Worm (Caenorhabditis elegans) whole organism, young adult: Measurements from ENCODE around the gene dhhc-8.

ENCODE experiments used
- ama-1 ChIP-seq, 3 experiments: fragments of 150-350 bp in 1 of 3; sonication (generic microtip) in 2 of 3; optimal IDR thresholded peaks; 2 replicates each; lab custom pipeline; 2014 to 2018; ENCODE audit warnings: missing biosample characterization in 2 of 3, missing genetic modification characterization in 2 of 3, missing genetic modification reagents in 2 of 3
- athp-1 ChIP-seq: sonication (generic microtip); optimal IDR thresholded peaks from 2 replicates; lab custom pipeline; 2017; ENCODE audit warnings: mild to moderate bottlenecking, missing genetic modification characterization, missing compliant biosample characterization
- lin-35 ChIP-seq, 3 experiments: fragments of 150-350 bp in 2 of 3; sonication (generic microtip) in 1 of 3; optimal IDR thresholded peaks; 2 replicates each; lab custom pipeline; 2014 to 2018; ENCODE audit warnings: missing biosample characterization in 3 of 3, missing genetic modification characterization in 3 of 3, missing genetic modification reagents in 3 of 3
- pbrm-1 ChIP-seq: fragments of 200-800 bp; sonication (Bioruptor generic); IDR thresholded peaks from 2 replicates; pipeline ENCODE4 v1.3.6; 2022; ENCODE audit warnings: missing genetic modification reagents, missing genetic modification characterization, missing compliant biosample characterization
- snpc-4 ChIP-seq, 5 experiments: fragments of 150-350 bp in 1 of 5; sonication (generic microtip) in 4 of 5; optimal IDR thresholded peaks; 2 replicates each; lab custom pipeline; 2014 to 2018; ENCODE audit warnings: missing genetic modification characterization in 5 of 5, missing biosample characterization in 3 of 5, antibody characterized with exemption in 2 of 5, mild to moderate bottlenecking in 2 of 5, missing compliant biosample characterization in 2 of 5, missing genotype in 2 of 5, moderate library complexity in 2 of 5, missing genetic modification reagents in 1 of 5
- tbx-9 ChIP-seq: sonication (generic microtip); optimal IDR thresholded peaks from 2 replicates; lab custom pipeline; 2016; ENCODE audit warnings: borderline replicate concordance, missing genetic modification characterization, inconsistent platforms, missing compliant biosample characterization

DNA sequence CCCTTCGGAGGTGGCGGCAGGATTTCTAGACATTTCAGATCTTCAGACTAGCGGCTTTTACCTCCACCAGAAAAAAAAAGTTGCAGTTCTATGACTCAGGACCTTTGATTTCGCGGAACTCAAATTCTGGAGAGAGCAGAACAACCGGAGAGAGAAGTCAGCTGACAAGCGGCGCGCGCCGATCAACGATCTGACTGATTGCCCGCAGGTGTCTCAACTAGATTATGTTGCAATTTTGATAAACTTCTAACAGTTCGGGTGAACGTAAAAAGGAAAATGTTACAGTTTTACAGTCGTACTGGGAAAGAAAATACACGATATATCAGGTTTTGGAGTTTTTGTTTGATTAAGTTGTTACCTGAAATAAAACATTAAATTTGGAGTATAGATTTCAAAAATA lies 44.4 kb upstream of the dhhc-8 start:
- TF ChIP-seq snpc-4 (GFP tag; optimal IDR thresholded peaks at IDR 0.05; lab: Kevin White, UChicago) (no peak), snpc-4 (tag; optimal IDR thresholded peaks at IDR 0.05; lab: Kevin White, UChicago) (no peak), tbx-9 (tag; lab: Kevin White, UChicago) (no peak), lin-35 (GFP tag; optimal IDR thresholded peaks at IDR 0.05; lab: Kevin White, UChicago) (no peak), athp-1 (tag; lab: Kevin White, UChicago) (no peak), ama-1 (optimal IDR thresholded peaks at IDR 0.05; lab: Kevin White, UChicago) (no peak), ama-1 (GFP tag; optimal IDR thresholded peaks at IDR 0.05; lab: Kevin White, UChicago) (no peak), pbrm-1 (GFP tag; lab: Robert Waterston, UW) (no peak)
